Fruit fly (Drosophila melanogaster) whole organism, embryonic: ENCODE data around the gene fal.

Experiments used
- C15 ChIP-seq: fragments of 200-800 bp; sonication (Bioruptor generic); IDR thresholded peaks from 3 replicates; pipeline ENCODE4 v1.3.6; 2022; ENCODE audit warnings: missing biosample characterization, missing genetic modification characterization
- CG10959 ChIP-seq: fragments of 200-800 bp; sonication (Bioruptor generic); IDR thresholded peaks from 2 replicates; pipeline ENCODE4 v1.3.6; 2022; ENCODE audit warnings: missing biosample characterization, missing genetic modification characterization
- CG11504 ChIP-seq: fragments of 200-800 bp; sonication (Bioruptor generic); optimal IDR thresholded peaks from 3 replicates; lab custom pipeline; 2019; ENCODE audit warnings: missing biosample characterization, mild to moderate bottlenecking, missing genetic modification characterization, moderate library complexity
- CG12236 ChIP-seq: fragments of 200-800 bp; sonication (Bioruptor generic); optimal IDR thresholded peaks from 2 replicates; lab custom pipeline; 2016; ENCODE audit warnings: missing biosample characterization, missing genetic modification characterization
- CG1233 ChIP-seq: fragments of 200-800 bp; sonication (Bioruptor generic); optimal IDR thresholded peaks from 4 replicates; lab custom pipeline; 2018; ENCODE audit warnings: missing biosample characterization, mild to moderate bottlenecking, missing genetic modification characterization
- CG14667 ChIP-seq: fragments of 200-800 bp; sonication (Bioruptor generic); IDR thresholded peaks from 2 replicates; pipeline ENCODE4 v1.3.6; 2022; ENCODE audit warnings: missing biosample characterization, missing genetic modification characterization
- CG2116 ChIP-seq: fragments of 200-800 bp; sonication (Bioruptor generic); optimal IDR thresholded peaks from 3 replicates; lab custom pipeline; 2018; ENCODE audit warnings: missing biosample characterization, mild to moderate bottlenecking, missing genetic modification characterization
- CG30431 ChIP-seq: fragments of 200-800 bp; sonication (Bioruptor generic); optimal IDR thresholded peaks from 2 replicates; lab custom pipeline; 2017; ENCODE audit warnings: missing biosample characterization, missing genetic modification characterization
- CG5245 ChIP-seq: fragments of 200-800 bp; sonication (Bioruptor generic); optimal IDR thresholded peaks from 3 replicates; lab custom pipeline; 2016; ENCODE audit warnings: missing biosample characterization, missing genetic modification characterization
- CG6272 ChIP-seq: fragments of 200-800 bp; sonication (Bioruptor generic); IDR thresholded peaks from 2 replicates; pipeline ENCODE4 v1.3.6; 2022; ENCODE audit warnings: missing biosample characterization, missing genetic modification characterization
- CG6765 ChIP-seq: fragments of 200-800 bp; sonication (Bioruptor generic); optimal IDR thresholded peaks from 3 replicates; lab custom pipeline; 2017; ENCODE audit warnings: missing biosample characterization, mild to moderate bottlenecking, missing genetic modification characterization
- CG7372 ChIP-seq: fragments of 200-800 bp; sonication (Bioruptor generic); IDR thresholded peaks from 2 replicates; pipeline ENCODE4 v1.3.6; 2022; ENCODE audit warnings: missing biosample characterization, missing genetic modification characterization
- CG9437 ChIP-seq: fragments of 200-800 bp; sonication (Bioruptor generic); optimal IDR thresholded peaks from 2 replicates; lab custom pipeline; 2018; ENCODE audit warnings: missing biosample characterization, mild to moderate bottlenecking, missing genetic modification characterization
- CHES-1-like ChIP-seq: fragments of 200-800 bp; sonication (Bioruptor generic); optimal IDR thresholded peaks from 2 replicates; lab custom pipeline; 2016; ENCODE audit warnings: missing biosample characterization, missing genetic modification characterization
- CTCF ChIP-seq: fragments of 200-800 bp; sonication (Bioruptor generic); optimal IDR thresholded peaks from 2 replicates; lab custom pipeline; 2017; ENCODE audit warnings: missing biosample characterization, mild to moderate bottlenecking, missing genetic modification characterization, moderate library complexity
- D ChIP-seq, 2 experiments: fragments of 200-800 bp in 1 of 2; fragments of >200 bp in 1 of 2; sonication (Bioruptor generic) in 1 of 2; optimal IDR thresholded peaks; 2 replicates in 1 of 2; 3 replicates in 1 of 2; lab custom pipeline; 2017; ENCODE audit warnings: mild to moderate bottlenecking in 1 of 2, missing biosample characterization in 1 of 2, missing genetic modification characterization in 1 of 2, missing genetic modification reagents in 1 of 2
- Dp ChIP-seq: fragments of 200-800 bp; sonication (Bioruptor generic); optimal IDR thresholded peaks from 2 replicates; lab custom pipeline; 2018; ENCODE audit warnings: missing biosample characterization, mild to moderate bottlenecking, missing genetic modification characterization, moderate library complexity
- Elba2 ChIP-seq: fragments of 200-800 bp; sonication (Bioruptor generic); optimal IDR thresholded peaks from 3 replicates; lab custom pipeline; 2016; ENCODE audit warnings: missing biosample characterization, missing genetic modification characterization
- Fer3 ChIP-seq: fragments of 200-800 bp; sonication (Bioruptor generic); optimal IDR thresholded peaks from 2 replicates; lab custom pipeline; 2018; ENCODE audit warnings: missing biosample characterization, mild to moderate bottlenecking, missing genetic modification characterization, moderate library complexity
- HLH3B ChIP-seq: fragments of 200-800 bp; sonication (Bioruptor generic); IDR thresholded peaks from 2 replicates; pipeline ENCODE4 v1.3.6; 2022; ENCODE audit warnings: missing biosample characterization, missing genetic modification characterization
- Lim3 ChIP-seq: fragments of 200-800 bp; sonication (Bioruptor generic); IDR thresholded peaks from 2 replicates; pipeline ENCODE4 v1.3.6; 2022; ENCODE audit warnings: missing biosample characterization, missing genetic modification characterization
- Max ChIP-seq: fragments of 200-800 bp; sonication (Bioruptor generic); optimal IDR thresholded peaks from 2 replicates; lab custom pipeline; 2016; ENCODE audit warnings: missing biosample characterization, mild to moderate bottlenecking, missing genetic modification characterization
- Myb ChIP-seq: fragments of 200-800 bp; sonication (Bioruptor generic); optimal IDR thresholded peaks from 2 replicates; lab custom pipeline; 2016; ENCODE audit warnings: missing biosample characterization, missing genetic modification characterization
- NFAT ChIP-seq: fragments of 200-800 bp; sonication (Bioruptor generic); IDR thresholded peaks from 2 replicates; pipeline ENCODE4 v1.3.6; 2022; ENCODE audit warnings: missing biosample characterization, missing genetic modification characterization
- Opbp ChIP-seq: fragments of 200-800 bp; sonication (Bioruptor generic); IDR thresholded peaks from 3 replicates; pipeline ENCODE4 v1.3.6; 2022; ENCODE audit warnings: missing biosample characterization, missing genetic modification characterization; ENCODE audit not compliant: partially characterized antibody
- Rfx ChIP-seq: fragments of 200-800 bp; sonication (Bioruptor generic); IDR thresholded peaks from 2 replicates; pipeline ENCODE4 v1.3.6; 2022; ENCODE audit warnings: missing biosample characterization, missing genetic modification characterization
- Rx ChIP-seq: fragments of 200-800 bp; sonication (Bioruptor generic); IDR thresholded peaks from 2 replicates; pipeline ENCODE4 v1.3.6; 2022; ENCODE audit warnings: missing biosample characterization, missing genetic modification characterization
- ci ChIP-seq: fragments of 200-800 bp; sonication (Bioruptor generic); IDR thresholded peaks from 3 replicates; pipeline ENCODE4 v1.3.6; 2022; ENCODE audit warnings: missing biosample characterization, missing genetic modification characterization
- dm ChIP-seq: fragments of 200-800 bp; sonication (Bioruptor generic); optimal IDR thresholded peaks from 3 replicates; lab custom pipeline; 2016; ENCODE audit warnings: missing biosample characterization, missing genetic modification characterization
- ham ChIP-seq: fragments of 200-800 bp; sonication (Bioruptor generic); IDR thresholded peaks from 2 replicates; pipeline ENCODE4 v1.3.6; 2022; ENCODE audit warnings: missing biosample characterization, missing genetic modification characterization
- hb ChIP-seq: fragments of 200-800 bp; sonication (Bioruptor generic); IDR thresholded peaks from 3 replicates; pipeline ENCODE4 v1.3.6; 2022; ENCODE audit warnings: missing biosample characterization, missing genetic modification characterization; ENCODE audit not compliant: partially characterized antibody
- hkb ChIP-seq, 2 experiments: fragments of 200-800 bp in 1 of 2; fragments of >200 bp in 1 of 2; sonication (Bioruptor generic) in 1 of 2; IDR thresholded peaks in 1 of 2; optimal IDR thresholded peaks in 1 of 2; 2 replicates each; pipeline versions ENCODE4 v1.3.6 to Lab custom; 2017 to 2022; ENCODE audit warnings: missing biosample characterization in 1 of 2, missing genetic modification characterization in 1 of 2
- lmd ChIP-seq: fragments of 200-800 bp; sonication (Bioruptor generic); IDR thresholded peaks from 2 replicates; pipeline ENCODE4 v1.3.6; 2022; ENCODE audit warnings: missing biosample characterization, missing genetic modification characterization
- maf-S ChIP-seq: fragments of 200-800 bp; sonication (Bioruptor generic); optimal IDR thresholded peaks from 2 replicates; lab custom pipeline; 2016; ENCODE audit warnings: missing biosample characterization, missing genetic modification characterization
- nerfin-2 ChIP-seq: fragments of 200-800 bp; sonication (Bioruptor generic); IDR thresholded peaks from 2 replicates; pipeline ENCODE4 v1.3.6; 2022; ENCODE audit warnings: missing biosample characterization, missing genetic modification characterization; ENCODE audit not compliant: partially characterized antibody
- onecut ChIP-seq: fragments of 200-800 bp; sonication (Bioruptor generic); IDR thresholded peaks from 2 replicates; pipeline ENCODE4 v1.3.6; 2022; ENCODE audit warnings: missing biosample characterization, missing genetic modification characterization
- otp ChIP-seq: fragments of 200-800 bp; sonication (Bioruptor generic); IDR thresholded peaks from 3 replicates; pipeline ENCODE4, ENCODE4 v1.3.6; 2022; ENCODE audit warnings: missing biosample characterization, missing genetic modification characterization
- pum ChIP-seq: fragments of 200-800 bp; sonication (Bioruptor generic); optimal IDR thresholded peaks from 2 replicates; lab custom pipeline; 2016; ENCODE audit warnings: missing biosample characterization, missing genetic modification characterization
- pzg ChIP-seq: fragments of 200-800 bp; sonication (Bioruptor generic); optimal IDR thresholded peaks from 3 replicates; lab custom pipeline; 2018; ENCODE audit warnings: missing biosample characterization, mild to moderate bottlenecking, missing genetic modification characterization, moderate library complexity
- row ChIP-seq: fragments of 200-800 bp; sonication (Bioruptor generic); IDR thresholded peaks from 3 replicates; pipeline ENCODE4 v1.3.6; 2022; ENCODE audit warnings: missing biosample characterization, missing genetic modification characterization
- salm ChIP-seq: fragments of 200-800 bp; sonication (Bioruptor generic); optimal IDR thresholded peaks from 2 replicates; lab custom pipeline; 2018; ENCODE audit warnings: missing biosample characterization, mild to moderate bottlenecking, missing genetic modification characterization
- sima ChIP-seq: fragments of 200-800 bp; sonication (Bioruptor generic); optimal IDR thresholded peaks from 2 replicates; lab custom pipeline; 2016; ENCODE audit warnings: missing biosample characterization, missing genetic modification characterization
- slbo ChIP-seq: fragments of 200-800 bp; sonication (Bioruptor generic); IDR thresholded peaks from 2 replicates; pipeline ENCODE4 v1.3.6; 2022; ENCODE audit warnings: missing biosample characterization, missing genetic modification characterization
- stc ChIP-seq: fragments of 200-800 bp; sonication (Bioruptor generic); IDR thresholded peaks from 2 replicates; pipeline ENCODE4 v1.3.6; 2022; ENCODE audit warnings: missing biosample characterization, missing genetic modification characterization
- stwl ChIP-seq: fragments of 200-800 bp; sonication (Bioruptor generic); optimal IDR thresholded peaks from 3 replicates; lab custom pipeline; 2018; ENCODE audit warnings: missing biosample characterization, mild to moderate bottlenecking, missing genetic modification characterization, moderate library complexity
- ttk ChIP-seq: fragments of 200-800 bp; sonication (Bioruptor generic); IDR thresholded peaks from 2 replicates; pipeline ENCODE4 v2.1.2; 2022; ENCODE audit warnings: missing biosample characterization, missing genetic modification characterization
- tup ChIP-seq: fragments of 200-800 bp; sonication (Bioruptor generic); optimal IDR thresholded peaks from 2 replicates; lab custom pipeline; 2016; ENCODE audit warnings: missing biosample characterization, mild to moderate bottlenecking, missing genetic modification characterization, moderate library complexity
- zf30C ChIP-seq: fragments of 200-800 bp; sonication (Bioruptor generic); optimal IDR thresholded peaks from 3 replicates; lab custom pipeline; 2018; ENCODE audit warnings: missing biosample characterization, mild to moderate bottlenecking, missing genetic modification characterization
- zfh2 ChIP-seq: fragments of 200-800 bp; sonication (Bioruptor generic); optimal IDR thresholded peaks from 2 replicates; lab custom pipeline; 2016; ENCODE audit warnings: missing biosample characterization, missing genetic modification characterization

fal gene

DNA sequence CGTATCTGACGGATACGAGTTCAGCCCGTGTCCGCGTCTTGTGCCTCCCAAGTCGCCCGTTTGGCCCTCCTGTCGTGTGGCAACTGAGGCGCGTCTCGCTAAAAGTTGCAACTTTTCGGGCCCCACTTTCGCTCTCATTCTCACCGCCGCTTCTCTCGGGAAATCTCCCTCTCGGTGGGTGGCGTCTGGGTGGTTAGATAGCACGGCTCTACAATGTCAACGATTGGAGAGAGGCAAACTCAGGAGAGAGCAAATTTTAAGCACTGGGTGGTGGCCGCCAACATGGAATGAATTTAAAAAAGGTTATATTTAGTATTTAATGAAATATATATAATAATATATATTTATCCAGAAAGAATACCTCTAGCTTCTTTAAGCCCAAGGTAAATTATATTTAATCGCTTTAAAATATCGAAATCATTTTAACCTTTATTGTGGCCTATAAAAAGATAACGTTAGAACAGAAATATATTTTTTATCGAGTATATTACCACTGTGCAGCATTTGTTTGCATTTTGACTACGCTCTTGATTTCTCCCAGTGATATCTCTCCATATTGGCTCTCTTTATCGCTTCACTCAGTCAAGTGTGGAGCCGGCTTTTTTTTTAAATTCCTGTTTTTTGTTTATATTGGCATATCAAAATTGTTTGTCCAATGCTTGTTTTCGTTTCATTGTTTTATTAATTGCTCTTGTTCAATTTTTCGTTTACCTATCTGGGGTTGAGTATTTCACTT is 1.8 kb upstream of the fal start, which contains the start of gene Gbs-76A (continued):
- no peak for TF ChIP-seq stwl (tag; lab: Kevin White, UChicago)
- 0 out of 2 replicates have a peak, but pooled peaks have one; percentile 6 for TF ChIP-seq NFAT (GFP tag; lab: Robert Waterston, UW)
- no peak for TF ChIP-seq tup (GFP tag; lab: Kevin White, UChicago)
- TF ChIP-seq zfh2, result no peak
- TF ChIP-seq ci (GFP tag; lab: Robert Waterston, UW), result peak; percentile 80
- TF ChIP-seq nerfin-2, result peak; percentile 20; the same call in 1 of the 2 replicates
- TF ChIP-seq Rx (GFP tag; lab: Robert Waterston, UW), result peak; percentile 40; the same call in 1 of the 2 replicates
- peak; percentile 85 for TF ChIP-seq CG6765 (GFP tag; lab: Kevin White, UChicago)
- peak; percentile 80; the same call in 1 of the 2 replicates for TF ChIP-seq slbo (GFP tag; lab: Robert Waterston, UW)
- TF ChIP-seq Dp, result no peak
- TF ChIP-seq HLH3B, result peak; percentile 60; the same call in 1 of the 2 replicates
- no peak for TF ChIP-seq pzg
- peak; percentile 19 for TF ChIP-seq CTCF (GFP tag; lab: Kevin White, UChicago)
- TF ChIP-seq CG30431, result peak; percentile 45
- TF ChIP-seq hkb (optimal IDR thresholded peaks at IDR 0.05; lab: Kevin White, UChicago), result no peak
- peak; percentile 76 for TF ChIP-seq hkb (GFP tag; IDR thresholded peaks at IDR 0.05; lab: Robert Waterston, UW)
- peak; percentile 85 for TF ChIP-seq Fer3 (tag; lab: Kevin White, UChicago)
- TF ChIP-seq ham (GFP tag; lab: Robert Waterston, UW), result no peak
- no peak for TF ChIP-seq Elba2
- peak; percentile 81 for TF ChIP-seq salm (tag; lab: Kevin White, UChicago)
- no peak for TF ChIP-seq CG12236 (GFP tag; lab: Kevin White, UChicago)
- 0 out of 3 replicates have a peak, but pooled peaks have one; percentile 25 for TF ChIP-seq hb
- no peak for TF ChIP-seq maf-S (GFP tag; lab: Kevin White, UChicago)
- TF ChIP-seq Lim3 (GFP tag; lab: Robert Waterston, UW), result no peak
- TF ChIP-seq CG7372, result no peak; the same call in 1 of the 2 replicates
- TF ChIP-seq CG6272 (GFP tag; lab: Robert Waterston, UW), result peak; percentile 43; the same call in 1 of the 2 replicates
- TF ChIP-seq ttk (GFP tag; lab: Robert Waterston, UW), result peak; percentile 27; the same call in 1 of the 2 replicates
- TF ChIP-seq row (GFP tag; lab: Robert Waterston, UW), result peak; percentile 96
- peak; percentile 79 for TF ChIP-seq CG9437 (GFP tag; lab: Kevin White, UChicago)
- TF ChIP-seq CG5245 (GFP tag; lab: Kevin White, UChicago), result no peak
- TF ChIP-seq Opbp (GFP tag; lab: Robert Waterston, UW), result no peak
- TF ChIP-seq C15 (GFP tag; lab: Robert Waterston, UW), result no peak
- peak; percentile 38 for TF ChIP-seq Max (GFP tag; lab: Kevin White, UChicago)
- no peak for TF ChIP-seq dm
- TF ChIP-seq Myb (GFP tag; lab: Kevin White, UChicago), result no peak
- TF ChIP-seq CG14667, result peak; percentile 22; the same call in 1 of the 2 replicates
- no peak for TF ChIP-seq CHES-1-like (GFP tag; lab: Kevin White, UChicago)
- peak; percentile 36 for TF ChIP-seq CG2116
- peak; percentile 80 for TF ChIP-seq CG1233
- 0 out of 3 replicates have a peak, but pooled peaks have one; percentile 47 for TF ChIP-seq otp (GFP tag; lab: Robert Waterston, UW)
- peak; percentile 63; the same call in 1 of the 2 replicates for TF ChIP-seq onecut (GFP tag; lab: Robert Waterston, UW)
- TF ChIP-seq pum (GFP tag; lab: Kevin White, UChicago), result no peak
- no peak for TF ChIP-seq CG10959 (GFP tag; lab: Robert Waterston, UW)
- no peak for TF ChIP-seq sima (GFP tag; lab: Kevin White, UChicago)
- TF ChIP-seq zf30C (GFP tag; lab: Kevin White, UChicago), result peak; percentile 75
- no peak for TF ChIP-seq D (optimal IDR thresholded peaks at IDR 0.05; lab: Kevin White, UChicago)
- TF ChIP-seq D (GFP tag; optimal IDR thresholded peaks at IDR 0.05; lab: Kevin White, UChicago), result peak; percentile 75
- TF ChIP-seq Rfx (GFP tag; lab: Robert Waterston, UW), result peak; percentile 82
- peak; percentile 88 for TF ChIP-seq CG11504 (tag; lab: Kevin White, UChicago)
- TF ChIP-seq stc (GFP tag; lab: Robert Waterston, UW), result peak; percentile 79
- TF ChIP-seq lmd (GFP tag; lab: Robert Waterston, UW), result peak; percentile 87
